Fruit fly (Drosophila melanogaster) whole organism, embryonic: Measurements from ENCODE around the gene nmdyn-D6.

ENCODE experiments used
- Antp ChIP-seq: fragments of 200-800 bp; sonication (Bioruptor generic); optimal IDR thresholded peaks from 3 replicates; lab custom pipeline; 2016; ENCODE audit warnings: missing biosample characterization, missing genetic modification characterization
- CG10147 ChIP-seq: fragments of 200-800 bp; sonication (Bioruptor generic); optimal IDR thresholded peaks from 2 replicates; lab custom pipeline; 2019; ENCODE audit warnings: missing biosample characterization, mild to moderate bottlenecking, missing genetic modification characterization, moderate library complexity
- CG10274 ChIP-seq: fragments of 200-800 bp; sonication (Bioruptor generic); optimal IDR thresholded peaks from 3 replicates; lab custom pipeline; 2017; ENCODE audit warnings: missing biosample characterization, mild to moderate bottlenecking, missing genetic modification characterization
- CG12155 ChIP-seq: fragments of 200-800 bp; sonication (Bioruptor generic); optimal IDR thresholded peaks from 3 replicates; lab custom pipeline; 2016; ENCODE audit warnings: missing biosample characterization, missing genetic modification characterization
- CG13424 ChIP-seq: fragments of 200-800 bp; sonication (Bioruptor generic); optimal IDR thresholded peaks from 2 replicates; lab custom pipeline; 2019; ENCODE audit warnings: missing biosample characterization, mild to moderate bottlenecking, missing genetic modification characterization, moderate library complexity
- CG14710 ChIP-seq: fragments of 200-800 bp; sonication (Bioruptor generic); optimal IDR thresholded peaks from 3 replicates; lab custom pipeline; 2019; ENCODE audit warnings: missing biosample characterization, mild to moderate bottlenecking, missing genetic modification characterization, moderate library complexity
- CG15479 ChIP-seq: fragments of 200-800 bp; sonication (Bioruptor generic); optimal IDR thresholded peaks from 3 replicates; lab custom pipeline; 2019; ENCODE audit warnings: missing biosample characterization, mild to moderate bottlenecking, missing genetic modification characterization, moderate library complexity
- CG18476 ChIP-seq: fragments of 200-800 bp; sonication (Bioruptor generic); optimal IDR thresholded peaks from 2 replicates; lab custom pipeline; 2016; ENCODE audit warnings: missing biosample characterization, mild to moderate bottlenecking, missing genetic modification characterization
- CG18619 ChIP-seq: fragments of 200-800 bp; sonication (Bioruptor generic); optimal IDR thresholded peaks from 3 replicates; lab custom pipeline; 2017; ENCODE audit warnings: missing biosample characterization, mild to moderate bottlenecking, missing genetic modification characterization
- CG2120 ChIP-seq: fragments of 200-800 bp; sonication (Bioruptor generic); optimal IDR thresholded peaks from 3 replicates; lab custom pipeline; 2016; ENCODE audit warnings: missing biosample characterization, missing genetic modification characterization
- CG30020 ChIP-seq: fragments of 200-800 bp; optimal IDR thresholded peaks from 2 replicates; lab custom pipeline; 2019; ENCODE audit warnings: missing biosample characterization, mild to moderate bottlenecking, missing genetic modification characterization, moderate library complexity
- CG31224 ChIP-seq: fragments of 200-800 bp; sonication (Bioruptor generic); IDR thresholded peaks from 2 replicates; pipeline ENCODE4 v1.3.6; 2022; ENCODE audit warnings: missing biosample characterization, missing genetic modification characterization
- CG3726 ChIP-seq: fragments of 200-800 bp; sonication (Bioruptor generic); IDR thresholded peaks from 3 replicates; pipeline ENCODE4, ENCODE4 v1.3.6; 2022; ENCODE audit warnings: missing biosample characterization, missing genetic modification characterization
- CG4282 ChIP-seq: fragments of 200-800 bp; sonication (Bioruptor generic); optimal IDR thresholded peaks from 2 replicates; lab custom pipeline; 2016; ENCODE audit warnings: missing biosample characterization, missing genetic modification characterization
- CG4730 ChIP-seq: fragments of 200-800 bp; sonication (Bioruptor generic); IDR thresholded peaks from 2 replicates; pipeline ENCODE4 v1.3.6; 2022; ENCODE audit warnings: missing biosample characterization, missing genetic modification characterization
- CG5245 ChIP-seq: fragments of 200-800 bp; sonication (Bioruptor generic); optimal IDR thresholded peaks from 3 replicates; lab custom pipeline; 2016; ENCODE audit warnings: missing biosample characterization, missing genetic modification characterization
- CG7556 ChIP-seq: fragments of 200-800 bp; sonication (Bioruptor generic); optimal IDR thresholded peaks from 2 replicates; lab custom pipeline; 2017; ENCODE audit warnings: missing biosample characterization, mild to moderate bottlenecking, missing genetic modification characterization
- CG8089 ChIP-seq: fragments of 200-800 bp; sonication (Bioruptor generic); optimal IDR thresholded peaks from 3 replicates; lab custom pipeline; 2016; ENCODE audit warnings: missing biosample characterization, missing genetic modification characterization
- CG9727 ChIP-seq: fragments of 200-800 bp; sonication (Bioruptor generic); optimal IDR thresholded peaks from 3 replicates; lab custom pipeline; 2017; ENCODE audit warnings: missing biosample characterization, mild to moderate bottlenecking, missing genetic modification characterization
- CG9797 ChIP-seq: fragments of 200-800 bp; sonication (Bioruptor generic); optimal IDR thresholded peaks from 3 replicates; lab custom pipeline; 2018; ENCODE audit warnings: missing biosample characterization, mild to moderate bottlenecking, missing genetic modification characterization
- Chrac-16 ChIP-seq: fragments of 200-800 bp; sonication (Bioruptor generic); optimal IDR thresholded peaks from 3 replicates; lab custom pipeline; 2016; ENCODE audit warnings: missing biosample characterization, missing genetic modification characterization
- Dbx ChIP-seq: fragments of 200-800 bp; sonication (Bioruptor generic); IDR thresholded peaks from 3 replicates; pipeline ENCODE4 v1.3.6; 2022; ENCODE audit warnings: missing biosample characterization, missing genetic modification characterization
- E2f1 ChIP-seq: fragments of 200-800 bp; sonication (Bioruptor generic); IDR thresholded peaks from 2 replicates; pipeline ENCODE4 v1.3.6; 2022; ENCODE audit warnings: missing biosample characterization, missing genetic modification characterization
- HLH54F ChIP-seq: fragments of 200-800 bp; sonication (Bioruptor generic); optimal IDR thresholded peaks from 3 replicates; lab custom pipeline; 2016; ENCODE audit warnings: missing biosample characterization, missing genetic modification characterization
- Hand ChIP-seq: fragments of 200-800 bp; sonication (Bioruptor generic); optimal IDR thresholded peaks from 2 replicates; lab custom pipeline; 2017; ENCODE audit warnings: mild to moderate bottlenecking, missing biosample characterization, missing genetic modification reagents, missing genetic modification characterization
- Hr51 ChIP-seq, 2 experiments: fragments of 200-800 bp; sonication (Bioruptor generic); optimal IDR thresholded peaks; 2 replicates in 1 of 2; 3 replicates in 1 of 2; lab custom pipeline; 2016 to 2018; ENCODE audit warnings: missing biosample characterization in 2 of 2, missing genetic modification characterization in 2 of 2, mild to moderate bottlenecking in 1 of 2, moderate library complexity in 1 of 2
- Lhr ChIP-seq: fragments of 200-800 bp; sonication (Bioruptor generic); optimal IDR thresholded peaks from 3 replicates; lab custom pipeline; 2017; ENCODE audit warnings: mild to moderate bottlenecking, missing biosample characterization, missing genetic modification reagents, missing genetic modification characterization
- Oaz ChIP-seq: fragments of 200-800 bp; sonication (Bioruptor generic); IDR thresholded peaks from 2 replicates; pipeline ENCODE4 v1.3.6; 2022; ENCODE audit warnings: missing biosample characterization, missing genetic modification characterization
- Opbp ChIP-seq: fragments of 200-800 bp; sonication (Bioruptor generic); IDR thresholded peaks from 3 replicates; pipeline ENCODE4 v1.3.6; 2022; ENCODE audit warnings: missing biosample characterization, missing genetic modification characterization; ENCODE audit not compliant: partially characterized antibody
- Side ChIP-seq: fragments of 200-800 bp; sonication (Bioruptor generic); optimal IDR thresholded peaks from 2 replicates; lab custom pipeline; 2016; ENCODE audit warnings: missing biosample characterization, missing genetic modification characterization
- Trl ChIP-seq, 3 experiments: fragments of >200 bp in 2 of 3; fragments of 200-800 bp in 1 of 3; sonication (Bioruptor generic) in 1 of 3; optimal IDR thresholded peaks; 2 replicates in 1 of 3; 3 replicates in 2 of 3; lab custom pipeline; 2016 to 2017; ENCODE audit warnings: missing biosample characterization in 1 of 3, missing genetic modification characterization in 1 of 3
- YL-1 ChIP-seq: fragments of 200-800 bp; sonication (Bioruptor generic); optimal IDR thresholded peaks from 3 replicates; lab custom pipeline; 2017; ENCODE audit warnings: missing biosample characterization, mild to moderate bottlenecking, missing genetic modification characterization
- abd-A ChIP-seq: fragments of 200-800 bp; sonication (Bioruptor generic); optimal IDR thresholded peaks from 3 replicates; lab custom pipeline; 2019; ENCODE audit warnings: missing biosample characterization, mild to moderate bottlenecking, missing genetic modification characterization, moderate library complexity
- ap ChIP-seq: fragments of 200-800 bp; sonication (Bioruptor generic); IDR thresholded peaks from 2 replicates; pipeline ENCODE4 v1.3.6; 2022; ENCODE audit warnings: missing biosample characterization, missing genetic modification characterization
- ase ChIP-seq: fragments of 200-800 bp; sonication (Bioruptor generic); IDR thresholded peaks from 3 replicates; pipeline ENCODE4 v1.3.6; 2022; ENCODE audit warnings: missing biosample characterization, missing genetic modification characterization
- bowl ChIP-seq: fragments of 200-800 bp; sonication (Bioruptor generic); IDR thresholded peaks from 2 replicates; pipeline ENCODE4 v1.3.6; 2022; ENCODE audit warnings: missing biosample characterization, missing genetic modification characterization
- crp ChIP-seq, 2 experiments: fragments of 200-800 bp; sonication (Bioruptor generic); optimal IDR thresholded peaks; 2 replicates in 1 of 2; 3 replicates in 1 of 2; lab custom pipeline; 2017; ENCODE audit warnings: missing biosample characterization in 2 of 2, missing genetic modification characterization in 2 of 2, mild to moderate bottlenecking in 1 of 2, moderate library complexity in 1 of 2
- dmrt99B ChIP-seq: fragments of 200-800 bp; sonication (Bioruptor generic); optimal IDR thresholded peaks from 2 replicates; lab custom pipeline; 2018; ENCODE audit warnings: missing biosample characterization, mild to moderate bottlenecking, missing genetic modification characterization, moderate library complexity
- ewg ChIP-seq: fragments of 200-800 bp; sonication (Bioruptor generic); optimal IDR thresholded peaks from 3 replicates; lab custom pipeline; 2017; ENCODE audit warnings: mild to moderate bottlenecking, missing biosample characterization, missing genetic modification reagents, missing genetic modification characterization
- gem ChIP-seq: fragments of 200-800 bp; sonication (Bioruptor generic); optimal IDR thresholded peaks from 2 replicates; lab custom pipeline; 2019; ENCODE audit warnings: missing biosample characterization, mild to moderate bottlenecking, missing genetic modification characterization, moderate library complexity
- gt ChIP-seq: fragments of 200-800 bp; sonication (Bioruptor generic); IDR thresholded peaks from 2 replicates; pipeline ENCODE4 v1.3.6; 2022; ENCODE audit warnings: missing biosample characterization, missing genetic modification characterization
- klu ChIP-seq: fragments of 200-800 bp; sonication (Bioruptor generic); IDR thresholded peaks from 2 replicates; pipeline ENCODE4 v1.3.6; 2022; ENCODE audit warnings: missing biosample characterization, missing genetic modification characterization
- lilli ChIP-seq: fragments of 200-800 bp; sonication (Bioruptor generic); optimal IDR thresholded peaks from 3 replicates; lab custom pipeline; 2016; ENCODE audit warnings: missing biosample characterization, missing genetic modification characterization
- lmd ChIP-seq: fragments of 200-800 bp; sonication (Bioruptor generic); IDR thresholded peaks from 2 replicates; pipeline ENCODE4 v1.3.6; 2022; ENCODE audit warnings: missing biosample characterization, missing genetic modification characterization
- mam ChIP-seq: fragments of 200-800 bp; sonication (Bioruptor generic); optimal IDR thresholded peaks from 3 replicates; lab custom pipeline; 2016; ENCODE audit warnings: missing biosample characterization, missing genetic modification characterization
- nmo ChIP-seq: fragments of 200-800 bp; sonication (Bioruptor generic); optimal IDR thresholded peaks from 2 replicates; lab custom pipeline; 2018; ENCODE audit warnings: missing biosample characterization, mild to moderate bottlenecking, missing genetic modification characterization, moderate library complexity
- otp ChIP-seq: fragments of 200-800 bp; sonication (Bioruptor generic); IDR thresholded peaks from 3 replicates; pipeline ENCODE4, ENCODE4 v1.3.6; 2022; ENCODE audit warnings: missing biosample characterization, missing genetic modification characterization
- tin ChIP-seq: fragments of 200-800 bp; sonication (Bioruptor generic); optimal IDR thresholded peaks from 3 replicates; lab custom pipeline; 2016; ENCODE audit warnings: missing biosample characterization, missing genetic modification characterization
- toy ChIP-seq: fragments of 200-800 bp; sonication (Bioruptor generic); IDR thresholded peaks from 2 replicates; pipeline ENCODE4 v1.3.6; 2022; ENCODE audit warnings: missing biosample characterization, missing genetic modification characterization
- twi ChIP-seq: fragments of 200-800 bp; optimal IDR thresholded peaks from 2 replicates; lab custom pipeline; 2019; ENCODE audit warnings: missing biosample characterization, mild to moderate bottlenecking, missing genetic modification characterization, moderate library complexity
- zfh2 ChIP-seq: fragments of 200-800 bp; sonication (Bioruptor generic); optimal IDR thresholded peaks from 2 replicates; lab custom pipeline; 2016; ENCODE audit warnings: missing biosample characterization, missing genetic modification characterization

The nmdyn-D6 gene

DNA sequence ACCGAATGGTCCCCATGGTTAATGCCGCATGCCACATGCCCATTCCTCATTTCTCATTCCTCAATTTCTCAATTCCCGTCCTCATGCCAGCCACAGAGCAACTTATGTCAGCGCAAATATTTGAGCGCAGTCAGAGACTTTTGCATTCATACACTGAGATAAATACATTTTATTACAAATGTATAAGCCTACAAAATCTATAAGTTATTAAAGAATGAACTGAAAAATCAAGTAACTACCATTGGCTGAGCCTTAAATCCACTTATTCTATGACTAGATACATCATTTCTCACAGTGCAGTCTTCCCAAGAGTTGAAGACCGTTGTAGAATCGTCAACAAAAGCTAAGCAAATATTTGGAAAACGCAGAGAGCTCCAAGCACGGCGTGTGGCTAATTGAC lies 38.7 kb downstream of the nmdyn-D6 start (continued):
- TF ChIP-seq CG18619 (GFP tag; lab: Kevin White, UChicago) (no peak), Antp (peak; percentile 13), CG5245 (GFP tag; lab: Kevin White, UChicago) (peak; percentile 31), E2f1 (no peak), CG14710 (tag; lab: Kevin White, UChicago) (peak; percentile 55), CG9797 (GFP tag; lab: Kevin White, UChicago) (no peak), Hr51 (GFP tag; optimal IDR thresholded peaks at IDR 0.05; lab: Kevin White, UChicago) (peak in 1 of 2 experiments; percentile 40), ase (0 out of 3 replicates have a peak, but pooled peaks have one; percentile 11), CG8089 (GFP tag; lab: Kevin White, UChicago) (peak; percentile 6), CG18476 (GFP tag; lab: Kevin White, UChicago) (no peak), Lhr (GFP tag; lab: Kevin White, UChicago) (peak; percentile 14), lmd (GFP tag; lab: Robert Waterston, UW) (no peak), ewg (peak; percentile 42), CG7556 (peak; percentile 17), CG10274 (GFP tag; lab: Kevin White, UChicago) (no peak), ap (no peak), Hand (GFP tag; lab: Kevin White, UChicago) (no peak), Dbx (GFP tag; lab: Robert Waterston, UW) (no peak), gt (no peak), CG4730 (GFP tag; lab: Robert Waterston, UW) (0 out of 2 replicates have a peak, but pooled peaks have one; percentile 13), mam (GFP tag; lab: Kevin White, UChicago) (no peak), lilli (GFP tag; lab: Kevin White, UChicago) (no peak), CG10147 (GFP tag; lab: Kevin White, UChicago) (no peak), CG13424 (tag; lab: Kevin White, UChicago) (peak; percentile 48), zfh2 (GFP tag; lab: Kevin White, UChicago) (no peak), abd-A (tag; lab: Kevin White, UChicago) (no peak), CG2120 (GFP tag; lab: Kevin White, UChicago) (no peak), toy (GFP tag; lab: Robert Waterston, UW) (no peak), CG4282 (GFP tag; lab: Kevin White, UChicago) (no peak), Oaz (GFP tag; lab: Robert Waterston, UW) (no peak), twi (tag; lab: Kevin White, UChicago) (peak; percentile 18), Trl (optimal IDR thresholded peaks at IDR 0.05; lab: Kevin White, UChicago) (no peak), Trl (GFP tag; optimal IDR thresholded peaks at IDR 0.05; lab: Kevin White, UChicago) (no peak), Chrac-16 (GFP tag; lab: Kevin White, UChicago) (no peak), tin (GFP tag; lab: Kevin White, UChicago) (peak; percentile 39), HLH54F (GFP tag; lab: Kevin White, UChicago) (no peak), Side (no peak), dmrt99B (peak; percentile 55), gem (tag; lab: Kevin White, UChicago) (peak; percentile 71), otp (0 out of 3 replicates have a peak, but pooled peaks have one; percentile 45), Opbp (GFP tag; lab: Robert Waterston, UW) (no peak), CG12155 (GFP tag; lab: Kevin White, UChicago) (no peak), CG30020 (tag; lab: Kevin White, UChicago) (no peak), nmo (GFP tag; lab: Kevin White, UChicago) (peak; percentile 59), CG15479 (GFP tag; lab: Kevin White, UChicago) (no peak), bowl (GFP tag; lab: Robert Waterston, UW) (no peak), YL-1 (GFP tag; lab: Kevin White, UChicago) (no peak), CG3726 (GFP tag; lab: Robert Waterston, UW) (no peak), klu (GFP tag; lab: Robert Waterston, UW) (no peak), crp (GFP tag; optimal IDR thresholded peaks at IDR 0.05; lab: Kevin White, UChicago) (no peak), CG9727 (GFP tag; lab: Kevin White, UChicago) (no peak), CG31224 (GFP tag; lab: Robert Waterston, UW) (no peak)
